Worm (Caenorhabditis elegans) whole organism, late embryonic: Measurements from ENCODE around the gene nhr-205.

ENCODE experiments used
- C08G9.2 ChIP-seq: sonication (generic microtip); optimal IDR thresholded peaks from 2 replicates; lab custom pipeline; 2016; ENCODE audit warnings: mild to moderate bottlenecking, missing genetic modification characterization, moderate library complexity, missing compliant biosample characterization
- C38D4.7 ChIP-seq: fragments of 200-800 bp; sonication (Bioruptor generic); optimal IDR thresholded peaks from 2 replicates; lab custom pipeline; 2018; ENCODE audit warnings: mild to moderate bottlenecking, missing genetic modification characterization, moderate library complexity, missing compliant biosample characterization
- K02D7.2 ChIP-seq: sonication (generic microtip); optimal IDR thresholded peaks from 2 replicates; lab custom pipeline; 2017; ENCODE audit warnings: mild to moderate bottlenecking, missing genetic modification characterization, missing compliant biosample characterization
- K09A11.1 ChIP-seq: sonication (generic microtip); optimal IDR thresholded peaks from 2 replicates; lab custom pipeline; 2017; ENCODE audit warnings: antibody characterized with exemption, mild to moderate bottlenecking, missing genetic modification characterization, missing compliant biosample characterization; ENCODE audit not compliant: insufficient read depth
- T23F11.4 ChIP-seq: fragments of 200-800 bp; sonication (Bioruptor generic); optimal IDR thresholded peaks from 2 replicates; lab custom pipeline; 2018; ENCODE audit warnings: mild to moderate bottlenecking, missing genetic modification characterization, missing compliant biosample characterization
- ceh-2 ChIP-seq: sonication (generic microtip); optimal IDR thresholded peaks from 2 replicates; lab custom pipeline; 2016; ENCODE audit warnings: missing genotype, missing genetic modification characterization, missing compliant biosample characterization
- ceh-31 ChIP-seq: sonication (generic microtip); optimal IDR thresholded peaks from 2 replicates; lab custom pipeline; 2016; ENCODE audit warnings: missing genetic modification characterization, missing compliant biosample characterization
- ceh-34 ChIP-seq: sonication (generic microtip); optimal IDR thresholded peaks from 2 replicates; lab custom pipeline; 2016; ENCODE audit warnings: mild to moderate bottlenecking, missing genetic modification characterization, missing compliant biosample characterization
- ceh-6 ChIP-seq: fragments of 200-800 bp; sonication (Bioruptor generic); optimal IDR thresholded peaks from 2 replicates; lab custom pipeline; 2018; ENCODE audit warnings: mild to moderate bottlenecking, missing genetic modification characterization, missing compliant biosample characterization
- ceh-9 ChIP-seq: sonication (generic microtip); optimal IDR thresholded peaks from 2 replicates; lab custom pipeline; 2016; ENCODE audit warnings: mild to moderate bottlenecking, missing genetic modification characterization, inconsistent platforms, missing compliant biosample characterization
- dve-1 ChIP-seq: sonication (generic microtip); optimal IDR thresholded peaks from 2 replicates; lab custom pipeline; 2017; ENCODE audit warnings: antibody characterized with exemption, mild to moderate bottlenecking, missing genetic modification characterization, missing compliant biosample characterization
- ets-4 ChIP-seq: sonication (generic microtip); optimal IDR thresholded peaks from 2 replicates; lab custom pipeline; 2016; ENCODE audit warnings: missing genetic modification characterization, missing compliant biosample characterization
- eyg-1 ChIP-seq: sonication (generic microtip); optimal IDR thresholded peaks from 2 replicates; lab custom pipeline; 2016; ENCODE audit warnings: missing genotype, missing genetic modification characterization, missing compliant biosample characterization
- gmeb-2 ChIP-seq: sonication (generic microtip); optimal IDR thresholded peaks from 2 replicates; lab custom pipeline; 2016; ENCODE audit warnings: missing genetic modification characterization, inconsistent platforms, missing compliant biosample characterization
- hlh-13 ChIP-seq: fragments of 200-800 bp; sonication (Bioruptor generic); optimal IDR thresholded peaks from 2 replicates; lab custom pipeline; 2018; ENCODE audit warnings: mild to moderate bottlenecking, missing genetic modification characterization, missing compliant biosample characterization
- lim-6 ChIP-seq: sonication (generic microtip); optimal IDR thresholded peaks from 2 replicates; lab custom pipeline; 2016; ENCODE audit warnings: missing genetic modification characterization, missing compliant biosample characterization
- mec-3 ChIP-seq: sonication (generic microtip); optimal IDR thresholded peaks from 2 replicates; lab custom pipeline; 2016; ENCODE audit warnings: borderline replicate concordance, missing genetic modification characterization, missing compliant biosample characterization
- nhr-232 ChIP-seq: sonication (generic microtip); optimal IDR thresholded peaks from 2 replicates; lab custom pipeline; 2016; ENCODE audit warnings: missing genetic modification characterization, missing compliant biosample characterization
- odd-2 ChIP-seq: sonication (generic microtip); optimal IDR thresholded peaks from 2 replicates; lab custom pipeline; 2017; ENCODE audit warnings: antibody characterized with exemption, mild to moderate bottlenecking, missing genetic modification characterization, missing compliant biosample characterization
- pax-1 ChIP-seq: fragments of 150-350 bp; optimal IDR thresholded peaks from 2 replicates; lab custom pipeline; 2014; ENCODE audit warnings: missing biosample characterization, missing genetic modification characterization
- pqm-1 ChIP-seq: sonication (generic microtip); optimal IDR thresholded peaks from 2 replicates; lab custom pipeline; 2016; ENCODE audit warnings: missing genetic modification characterization, missing compliant biosample characterization
- rnt-1 ChIP-seq: sonication (generic microtip); optimal IDR thresholded peaks from 2 replicates; lab custom pipeline; 2016; ENCODE audit warnings: missing genetic modification characterization, missing compliant biosample characterization
- syd-9 ChIP-seq: sonication (generic microtip); optimal IDR thresholded peaks from 2 replicates; lab custom pipeline; 2016; ENCODE audit warnings: mild to moderate bottlenecking, missing genetic modification characterization, moderate library complexity, missing compliant biosample characterization
- ttx-3 ChIP-seq: sonication (generic microtip); optimal IDR thresholded peaks from 2 replicates; lab custom pipeline; 2016; ENCODE audit warnings: missing genetic modification reagents, missing genetic modification characterization, missing compliant biosample characterization
- unc-42 ChIP-seq: sonication (generic microtip); optimal IDR thresholded peaks from 2 replicates; lab custom pipeline; 2016; ENCODE audit warnings: missing genotype, missing genetic modification characterization, missing compliant biosample characterization
- unc-86 ChIP-seq: sonication (generic microtip); optimal IDR thresholded peaks from 2 replicates; lab custom pipeline; 2016; ENCODE audit warnings: missing genetic modification characterization, missing compliant biosample characterization
- zip-5 ChIP-seq: sonication (generic microtip); optimal IDR thresholded peaks from 2 replicates; lab custom pipeline; 2016; ENCODE audit warnings: missing genetic modification characterization, missing compliant biosample characterization

The nhr-205 gene

DNA sequence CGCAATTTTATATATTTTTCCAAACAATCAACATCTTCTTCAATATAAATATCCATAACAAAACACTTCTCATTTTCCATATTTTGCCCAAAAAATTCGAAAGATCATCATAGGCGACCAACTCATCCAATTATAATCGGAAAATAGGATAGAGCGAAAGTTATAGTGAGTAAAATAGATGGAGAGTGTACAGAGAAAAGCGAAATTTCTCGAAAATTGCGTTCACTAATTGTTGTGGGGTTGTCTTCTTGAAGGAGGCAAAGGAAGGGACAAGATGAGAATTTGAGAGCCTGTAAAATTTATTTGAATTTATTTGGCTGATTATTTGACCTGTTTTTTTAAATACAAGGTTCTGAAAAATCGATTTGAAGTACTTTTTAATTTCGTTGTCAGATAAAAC is 46.0 kb downstream of the nhr-205 start:
- TF ChIP-seq ceh-34 (no peak), unc-42 (peak; percentile 30)

DNA sequence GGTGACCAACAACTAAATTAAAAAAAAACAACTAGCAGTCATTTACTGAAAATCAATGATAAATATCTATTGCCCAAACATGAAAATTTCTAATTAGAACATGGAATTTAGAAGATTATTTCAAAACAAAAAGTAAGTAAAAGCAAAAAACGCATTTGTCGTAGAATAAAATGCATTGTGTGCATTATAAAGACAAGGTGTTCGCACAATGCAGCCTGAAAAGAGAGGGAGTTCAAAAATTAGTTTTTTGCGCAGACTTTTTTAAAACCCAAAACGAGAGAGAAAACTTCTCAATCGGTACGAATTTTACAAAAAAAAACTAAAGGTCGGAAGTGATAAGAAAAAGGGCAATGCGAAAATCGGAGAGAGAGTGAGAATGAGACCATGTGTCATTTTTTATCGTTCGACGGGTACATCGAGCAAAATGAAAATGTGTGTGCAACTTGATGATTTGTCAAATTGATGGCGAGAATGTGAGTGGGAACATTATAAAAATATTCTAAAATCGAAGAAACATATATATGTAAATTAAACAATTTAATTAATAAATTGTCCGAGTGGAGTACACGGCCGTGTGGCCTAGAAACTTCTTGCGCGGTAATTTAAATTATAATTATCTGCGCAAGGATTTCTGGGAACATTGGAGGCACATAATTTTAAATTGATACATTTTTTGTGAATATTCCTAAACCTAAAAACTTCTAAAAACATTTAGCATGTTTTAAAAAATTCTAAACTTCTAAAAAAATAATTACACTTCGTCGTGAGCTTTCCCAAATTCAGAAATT is 50.0 kb downstream of the nhr-205 start:
- no peak for TF ChIP-seq hlh-13
- peak; percentile 57 for TF ChIP-seq zip-5 (tag; lab: Kevin White, UChicago)
- TF ChIP-seq odd-2 (tag; lab: Kevin White, UChicago): no peak
- no peak for TF ChIP-seq mec-3 (tag; lab: Kevin White, UChicago)
- peak; percentile 31 for TF ChIP-seq ceh-31
- peak; percentile 40 for TF ChIP-seq ceh-2 (tag; lab: Kevin White, UChicago)
- TF ChIP-seq C08G9.2 (tag; lab: Kevin White, UChicago): peak; percentile 48
- no peak for TF ChIP-seq gmeb-2 (tag; lab: Kevin White, UChicago)
- peak; percentile 13 for TF ChIP-seq ets-4 (tag; lab: Kevin White, UChicago)
- no peak for TF ChIP-seq K09A11.1 (tag; lab: Kevin White, UChicago)
- TF ChIP-seq, all 69 proteins: peak for 5

DNA sequence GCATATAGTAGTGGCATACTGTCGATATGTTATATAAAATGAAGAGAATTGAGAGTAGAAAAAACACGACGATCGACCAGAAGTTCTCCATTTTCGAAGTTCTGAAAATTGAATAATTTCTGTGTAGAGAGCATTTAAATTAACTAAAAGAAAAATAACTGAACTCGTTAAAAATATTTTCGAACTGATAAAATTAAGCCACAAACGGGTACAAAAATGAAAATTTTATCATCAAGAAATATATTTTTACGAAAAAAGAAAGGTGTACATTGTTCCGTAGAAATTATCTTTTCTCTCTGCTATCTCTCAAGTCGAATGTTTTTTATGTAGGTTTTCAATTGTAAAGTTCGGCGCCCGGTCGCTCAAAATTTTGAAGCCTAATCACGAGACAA is 50.6 kb downstream of the nhr-205 start, which contains the start of gene acl-2:
Gene acl-2 (minus strand): TSS at position 101 of the 392 bp plus-strand sequence.
- no peak for TF ChIP-seq lim-6
- TF ChIP-seq T23F11.4: no peak
- no peak for TF ChIP-seq pax-1
- TF ChIP-seq dve-1: no peak
- TF ChIP-seq ttx-3 (tag; lab: Kevin White, UChicago): no peak
- no peak for TF ChIP-seq pqm-1
- no peak for TF ChIP-seq ets-4 (tag; lab: Kevin White, UChicago)
- TF ChIP-seq K02D7.2 (tag; lab: Kevin White, UChicago): no peak
- no peak for TF ChIP-seq unc-86 (tag; lab: Kevin White, UChicago)
- TF ChIP-seq syd-9 (tag; lab: Kevin White, UChicago): no peak
- no peak for TF ChIP-seq ceh-6 (GFP tag; lab: Kevin White, UChicago)
- TF ChIP-seq nhr-232 (tag; lab: Kevin White, UChicago): no peak
- no peak for TF ChIP-seq ceh-9 (tag; lab: Kevin White, UChicago)
- TF ChIP-seq eyg-1 (tag; lab: Kevin White, UChicago): no peak
- no peak for TF ChIP-seq rnt-1 (tag; lab: Kevin White, UChicago)
- no peak for TF ChIP-seq C38D4.7
- TF ChIP-seq ceh-2 (tag; lab: Kevin White, UChicago): no peak
